Worm (Caenorhabditis elegans) whole organism, L4/young adult: Measurements from ENCODE around the gene C04E7.3.

ENCODE experiments used
- W03F9.2 ChIP-seq: fragments of 150-350 bp; optimal IDR thresholded peaks from 2 replicates; lab custom pipeline; 2014; ENCODE audit warnings: missing biosample characterization, missing genetic modification characterization
- dao-5 ChIP-seq: sonication (generic microtip); optimal IDR thresholded peaks from 2 replicates; lab custom pipeline; 2016; ENCODE audit warnings: missing genotype, missing genetic modification characterization, moderate library complexity, missing compliant biosample characterization
- him-1 ChIP-seq: sonication (generic microtip); optimal IDR thresholded peaks from 2 replicates; lab custom pipeline; 2016; ENCODE audit warnings: missing genotype, missing genetic modification reagents, missing genetic modification characterization, missing compliant biosample characterization

DNA sequence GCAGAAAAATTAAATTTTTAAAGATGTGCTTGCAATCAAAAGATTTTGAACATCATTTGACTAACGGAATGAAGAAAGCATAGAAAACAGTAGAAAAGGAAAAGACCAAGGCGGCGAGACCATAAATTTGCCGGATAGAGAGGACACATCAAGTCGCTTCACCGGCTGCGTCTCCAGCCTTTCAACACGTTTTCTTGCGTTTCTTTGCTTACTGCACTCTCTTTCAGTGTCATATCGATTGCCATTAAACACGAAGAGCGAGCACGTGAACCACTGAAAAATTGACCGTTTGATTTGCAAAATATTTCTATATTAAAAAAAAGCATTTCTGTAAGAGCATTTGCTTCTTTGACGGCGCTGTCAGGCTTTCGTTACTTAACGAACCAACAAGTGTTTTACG is 1.1 kb upstream of the C04E7.3 start:
- TF ChIP-seq him-1 (tag; lab: Kevin White, UChicago) (no peak), dao-5 (no peak), W03F9.2 (tag; lab: Kevin White, UChicago) (no peak)
